Fruit fly (Drosophila melanogaster) whole organism: ENCODE data around the gene Best3.

Source experiments
- CG8478 ChIP-seq: fragments of >200 bp; optimal IDR thresholded peaks from 2 replicates; lab custom pipeline; 2018; ENCODE audit warnings: inconsistent platforms
- Dll ChIP-seq: fragments of >200 bp; optimal IDR thresholded peaks from 2 replicates; lab custom pipeline; 2017
- EcR ChIP-seq, 2 experiments: fragments of >200 bp; optimal IDR thresholded peaks; 2 replicates each; lab custom pipeline; 2017; ENCODE audit warnings: missing biosample characterization in 2 of 2, missing genetic modification characterization in 2 of 2, missing genetic modification reagents in 2 of 2
- pan ChIP-seq: fragments of >200 bp; optimal IDR thresholded peaks from 2 replicates; lab custom pipeline; 2017
- psq ChIP-seq: fragments of >200 bp; optimal IDR thresholded peaks from 2 replicates; lab custom pipeline; 2017
- usp ChIP-seq: fragments of >200 bp; optimal IDR thresholded peaks from 2 replicates; lab custom pipeline; 2017; ENCODE audit warnings: missing biosample characterization, missing genetic modification characterization, mixed read lengths

Gene Best3

dm6 chr3L:15321001-15321438, 18.4 kb upstream of the Best3 start:
- TF ChIP-seq usp (GFP tag; lab: Kevin White, UChicago), result no peak
- TF ChIP-seq pan (lab: Kevin White, UChicago), result no peak
- no peak for TF ChIP-seq psq (lab: Kevin White, UChicago)
- no peak for TF ChIP-seq CG8478 (lab: Kevin White, UChicago)
- no peak for TF ChIP-seq EcR (GFP tag; optimal IDR thresholded peaks at IDR 0.05; lab: Kevin White, UChicago)

DNA sequence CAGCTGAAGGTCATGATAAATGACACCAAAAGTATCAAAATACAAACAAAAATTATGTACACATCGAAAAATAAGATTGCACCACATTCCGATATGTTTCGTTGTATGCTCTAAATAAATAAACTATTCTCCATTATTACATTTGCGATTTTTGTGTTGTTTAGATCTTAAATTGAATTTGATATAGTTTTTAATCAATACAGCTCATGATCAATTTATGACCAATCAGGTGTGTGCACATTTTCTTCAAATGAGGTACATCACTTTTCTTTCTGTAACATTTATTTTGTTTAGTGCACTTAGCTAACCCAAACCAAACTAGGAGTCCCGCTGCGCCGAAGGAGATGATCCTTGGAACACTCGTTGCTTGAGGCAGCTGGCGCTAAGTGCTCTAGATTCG, 17.7 kb upstream of the Best3 start:
- TF ChIP-seq Dll, result no peak
- no peak for TF ChIP-seq pan (lab: Kevin White, UChicago)
- no peak for TF ChIP-seq psq (lab: Kevin White, UChicago)
- TF ChIP-seq EcR (GFP tag; optimal IDR thresholded peaks at IDR 0.05; lab: Kevin White, UChicago), result no peak
- no peak for TF ChIP-seq usp (GFP tag; lab: Kevin White, UChicago)
- no peak for TF ChIP-seq CG8478 (lab: Kevin White, UChicago)

- no peak for TF ChIP-seq pan (lab: Kevin White, UChicago)
Measured at dm6 chr3L:15315400-15315799, 12.8 kb upstream of the Best3 start.

- TF ChIP-seq CG8478 (lab: Kevin White, UChicago) (no peak), EcR (GFP tag; optimal IDR thresholded peaks at IDR 0.05; lab: Kevin White, UChicago) (no peak), usp (GFP tag; lab: Kevin White, UChicago) (no peak), psq (lab: Kevin White, UChicago) (no peak), Dll (no peak), pan (lab: Kevin White, UChicago) (no peak)
Measured at dm6 chr3L:15314997-15315396, 12.4 kb upstream of the Best3 start.

- TF ChIP-seq CG8478 (lab: Kevin White, UChicago), result no peak
- TF ChIP-seq Dll, result no peak
- no peak for TF ChIP-seq pan (lab: Kevin White, UChicago)
- TF ChIP-seq EcR (GFP tag; optimal IDR thresholded peaks at IDR 0.05; lab: Kevin White, UChicago), result no peak
- no peak for TF ChIP-seq psq (lab: Kevin White, UChicago)
- no peak for TF ChIP-seq usp (GFP tag; lab: Kevin White, UChicago)
Measured at dm6 chr3L:15314539-15314938, 12.0 kb upstream of the Best3 start.

DNA sequence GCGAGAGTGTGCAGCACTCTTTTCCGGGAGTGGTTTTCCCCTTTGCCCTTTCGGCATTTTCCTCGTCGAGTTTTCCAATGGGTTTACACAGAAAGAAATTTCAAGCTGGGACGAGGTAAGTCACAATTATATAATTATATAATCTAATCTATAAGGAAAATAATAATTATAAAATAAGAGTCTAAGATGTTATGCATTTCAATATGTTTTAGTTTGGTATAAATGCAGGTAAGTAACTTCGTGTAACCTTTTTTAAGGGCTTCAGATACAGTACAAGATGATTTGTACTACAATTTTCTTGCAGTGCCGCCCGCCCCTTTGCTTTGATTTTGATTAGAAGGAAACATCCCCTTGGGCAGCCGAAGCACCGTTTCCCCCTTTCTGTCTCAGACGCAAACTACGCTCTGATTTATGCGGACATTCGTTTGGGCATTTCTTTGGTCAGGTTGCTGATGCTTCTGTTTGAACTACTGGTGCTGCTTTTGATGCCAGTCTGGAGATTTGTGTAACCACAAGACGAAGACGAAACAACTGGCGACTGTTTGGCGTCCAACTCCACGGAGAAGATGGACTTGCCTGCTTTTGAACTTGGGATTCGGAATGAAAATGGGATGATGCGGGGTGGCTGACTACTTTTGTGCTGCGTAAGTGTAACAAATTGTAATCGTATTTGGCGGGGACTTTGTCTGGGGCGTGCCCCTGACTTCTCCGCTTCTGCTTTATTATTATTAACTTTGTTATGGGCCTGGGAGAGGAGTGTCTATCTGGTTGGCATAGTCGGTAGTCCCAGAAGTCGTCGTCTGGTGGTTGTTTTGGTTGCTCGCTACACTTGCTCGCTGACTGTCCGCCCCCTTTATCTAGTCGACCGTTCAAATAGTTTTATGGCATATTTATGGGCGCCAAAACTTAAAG, 9.1 kb upstream of the Best3 start:
- TF ChIP-seq CG8478 (lab: Kevin White, UChicago) (no peak), pan (lab: Kevin White, UChicago) (no peak), usp (GFP tag; lab: Kevin White, UChicago) (no peak), EcR (GFP tag; optimal IDR thresholded peaks at IDR 0.05; lab: Kevin White, UChicago) (no peak), psq (lab: Kevin White, UChicago) (no peak), Dll (no peak)

- TF ChIP-seq pan (lab: Kevin White, UChicago), result no peak
- TF ChIP-seq CG8478 (lab: Kevin White, UChicago), result no peak
- TF ChIP-seq psq (lab: Kevin White, UChicago), result no peak
- no peak for TF ChIP-seq usp (GFP tag; lab: Kevin White, UChicago)
- no peak for TF ChIP-seq EcR (GFP tag; optimal IDR thresholded peaks at IDR 0.05; lab: Kevin White, UChicago)
- no peak for TF ChIP-seq Dll
Measured at dm6 chr3L:15306447-15306846, 3.9 kb upstream of the Best3 start.

dm6 chr3L:15305036-15305613, 2.5 kb upstream of the Best3 start:
- TF ChIP-seq psq (lab: Kevin White, UChicago) (no peak), CG8478 (lab: Kevin White, UChicago) (no peak), EcR (GFP tag; optimal IDR thresholded peaks at IDR 0.05; lab: Kevin White, UChicago) (no peak), pan (lab: Kevin White, UChicago) (no peak), Dll (no peak), usp (GFP tag; lab: Kevin White, UChicago) (no peak)

DNA sequence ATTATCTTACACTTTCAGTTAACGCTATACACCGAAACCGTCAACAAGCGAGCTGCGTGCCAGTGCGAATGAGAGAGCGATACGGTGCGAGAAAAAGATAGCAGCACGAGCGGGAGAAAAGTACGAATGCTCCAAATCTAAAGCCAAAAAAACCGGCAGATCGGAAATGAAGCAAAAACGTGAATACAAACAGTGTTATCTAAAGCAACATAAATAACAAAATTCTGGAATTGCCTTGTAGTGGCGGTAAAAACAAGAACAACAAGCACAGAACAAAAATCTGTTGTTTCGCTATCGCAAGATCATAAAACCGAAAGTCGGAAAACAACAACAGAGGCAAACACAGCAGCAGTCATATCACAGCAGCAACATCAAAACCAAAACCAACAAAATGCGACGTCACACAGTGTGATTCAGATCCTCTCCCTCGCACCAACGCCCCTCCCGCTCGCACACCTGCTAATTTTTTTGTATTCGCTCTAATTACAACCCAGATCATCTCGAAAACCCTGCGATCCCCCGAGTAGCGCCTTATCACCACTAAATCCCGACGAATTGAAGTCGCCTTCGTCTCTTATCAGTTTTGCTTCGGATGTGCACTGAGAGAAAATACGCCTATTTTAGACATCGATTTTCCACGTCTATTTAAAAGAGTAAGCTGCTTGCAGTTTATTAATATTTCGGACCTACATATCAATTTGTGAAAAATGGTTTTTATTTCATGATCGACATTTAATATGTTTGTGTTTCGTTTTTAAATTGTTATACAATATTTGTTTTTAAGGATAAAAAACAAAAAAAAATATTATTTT, 1.8 kb upstream of the Best3 start, which contains the start of gene CG7255:
Gene CG7255 (plus strand): TSS at position 32 of the 812 bp plus-strand sequence.
- TF ChIP-seq psq (lab: Kevin White, UChicago) (no peak), Dll (no peak), pan (lab: Kevin White, UChicago) (no peak), EcR (GFP tag; optimal IDR thresholded peaks at IDR 0.05; lab: Kevin White, UChicago) (no peak), CG8478 (lab: Kevin White, UChicago) (no peak), usp (GFP tag; lab: Kevin White, UChicago) (no peak)

DNA sequence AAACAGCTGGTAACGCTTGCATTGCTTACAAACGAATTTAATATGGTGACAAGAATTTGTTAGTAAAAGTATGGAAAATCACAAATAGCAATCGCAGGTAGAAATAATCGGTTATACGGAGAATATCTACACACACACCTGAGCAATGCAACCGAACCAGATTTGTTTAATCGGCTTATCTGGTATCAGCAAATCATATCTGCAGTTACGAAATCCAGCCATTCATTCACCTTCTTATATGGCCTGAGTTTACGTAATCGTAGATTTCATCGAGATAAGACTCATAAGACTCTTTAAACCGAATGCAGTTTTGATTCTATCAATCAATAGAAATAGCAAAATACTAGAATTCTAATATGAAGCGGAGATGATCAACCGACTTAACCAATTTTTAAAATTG, 1.0 kb upstream of the Best3 start:
- TF ChIP-seq CG8478 (lab: Kevin White, UChicago) (no peak), pan (lab: Kevin White, UChicago) (no peak), Dll (no peak), EcR (GFP tag; optimal IDR thresholded peaks at IDR 0.05; lab: Kevin White, UChicago) (no peak), usp (GFP tag; lab: Kevin White, UChicago) (no peak), psq (lab: Kevin White, UChicago) (no peak)

DNA sequence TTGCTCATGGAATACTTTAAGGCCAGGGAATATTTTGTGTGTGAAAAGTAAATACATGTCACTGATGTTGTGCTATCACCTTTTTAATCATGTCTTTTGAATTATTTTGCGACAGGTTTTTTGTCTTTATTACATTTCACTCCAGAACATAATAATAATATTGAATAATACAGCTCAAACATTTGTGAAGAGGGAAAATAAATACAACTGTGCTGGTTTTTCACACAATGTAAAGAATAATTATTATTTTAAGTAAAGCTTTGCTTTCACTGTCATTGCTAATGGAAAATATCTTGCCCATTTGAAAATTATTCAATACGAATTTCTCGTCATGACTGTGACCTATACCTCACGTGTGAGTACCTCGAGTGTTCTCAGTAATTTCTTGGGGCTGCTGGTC, 3.9 kb downstream of the Best3 start, which contains the start of gene Best4:
Gene Best4 (plus strand): TSS at position 301 of the 400 bp plus-strand sequence.
- TF ChIP-seq usp (GFP tag; lab: Kevin White, UChicago) (no peak), CG8478 (lab: Kevin White, UChicago) (no peak), pan (lab: Kevin White, UChicago) (no peak), EcR (GFP tag; optimal IDR thresholded peaks at IDR 0.05; lab: Kevin White, UChicago) (no peak), Dll (no peak)
